Worm (Caenorhabditis elegans) whole organism, late embryonic: ENCODE data around the gene gcc-1.

Source experiments
- K02D7.2 ChIP-seq: sonication (generic microtip); optimal IDR thresholded peaks from 2 replicates; lab custom pipeline; 2017; ENCODE audit warnings: mild to moderate bottlenecking, missing genetic modification characterization, missing compliant biosample characterization
- K09A11.1 ChIP-seq: sonication (generic microtip); optimal IDR thresholded peaks from 2 replicates; lab custom pipeline; 2017; ENCODE audit warnings: antibody characterized with exemption, mild to moderate bottlenecking, missing genetic modification characterization, missing compliant biosample characterization; ENCODE audit not compliant: insufficient read depth
- T23F11.4 ChIP-seq: fragments of 200-800 bp; sonication (Bioruptor generic); optimal IDR thresholded peaks from 2 replicates; lab custom pipeline; 2018; ENCODE audit warnings: mild to moderate bottlenecking, missing genetic modification characterization, missing compliant biosample characterization
- Y22D7AL.16 ChIP-seq: sonication (generic microtip); optimal IDR thresholded peaks from 2 replicates; lab custom pipeline; 2016; ENCODE audit warnings: missing genetic modification characterization, missing compliant biosample characterization
- ceh-19 ChIP-seq: fragments of 200-800 bp; sonication (Bioruptor generic); optimal IDR thresholded peaks from 2 replicates; lab custom pipeline; 2018; ENCODE audit warnings: mild to moderate bottlenecking, missing genetic modification characterization, missing compliant biosample characterization
- ceh-2 ChIP-seq: sonication (generic microtip); optimal IDR thresholded peaks from 2 replicates; lab custom pipeline; 2016; ENCODE audit warnings: missing genotype, missing genetic modification characterization, missing compliant biosample characterization
- ceh-31 ChIP-seq: sonication (generic microtip); optimal IDR thresholded peaks from 2 replicates; lab custom pipeline; 2016; ENCODE audit warnings: missing genetic modification characterization, missing compliant biosample characterization
- ceh-34 ChIP-seq: sonication (generic microtip); optimal IDR thresholded peaks from 2 replicates; lab custom pipeline; 2016; ENCODE audit warnings: mild to moderate bottlenecking, missing genetic modification characterization, missing compliant biosample characterization
- ceh-48 ChIP-seq: sonication (generic microtip); optimal IDR thresholded peaks from 2 replicates; lab custom pipeline; 2016; ENCODE audit warnings: missing genetic modification characterization, inconsistent platforms, missing compliant biosample characterization
- ceh-6 ChIP-seq: fragments of 200-800 bp; sonication (Bioruptor generic); optimal IDR thresholded peaks from 2 replicates; lab custom pipeline; 2018; ENCODE audit warnings: mild to moderate bottlenecking, missing genetic modification characterization, missing compliant biosample characterization
- ceh-9 ChIP-seq: sonication (generic microtip); optimal IDR thresholded peaks from 2 replicates; lab custom pipeline; 2016; ENCODE audit warnings: mild to moderate bottlenecking, missing genetic modification characterization, inconsistent platforms, missing compliant biosample characterization
- elt-2 ChIP-seq: sonication (generic microtip); optimal IDR thresholded peaks from 2 replicates; lab custom pipeline; 2016; ENCODE audit warnings: missing genetic modification reagents, missing genetic modification characterization, missing compliant biosample characterization
- eyg-1 ChIP-seq: sonication (generic microtip); optimal IDR thresholded peaks from 2 replicates; lab custom pipeline; 2016; ENCODE audit warnings: missing genotype, missing genetic modification characterization, missing compliant biosample characterization
- fkh-6 ChIP-seq: sonication (generic microtip); optimal IDR thresholded peaks from 2 replicates; lab custom pipeline; 2016; ENCODE audit warnings: missing genetic modification characterization, missing compliant biosample characterization
- hlh-15 ChIP-seq: sonication (generic microtip); optimal IDR thresholded peaks from 2 replicates; lab custom pipeline; 2016; ENCODE audit warnings: missing genetic modification characterization, missing compliant biosample characterization
- hlh-30 ChIP-seq: sonication (generic microtip); optimal IDR thresholded peaks from 2 replicates; lab custom pipeline; 2017; ENCODE audit warnings: antibody characterized with exemption, missing genetic modification characterization, missing compliant biosample characterization; ENCODE audit not compliant: insufficient read depth
- lim-6 ChIP-seq: sonication (generic microtip); optimal IDR thresholded peaks from 2 replicates; lab custom pipeline; 2016; ENCODE audit warnings: missing genetic modification characterization, missing compliant biosample characterization
- lin-11 ChIP-seq: fragments of 200-800 bp; sonication (Bioruptor generic); optimal IDR thresholded peaks from 2 replicates; lab custom pipeline; 2018; ENCODE audit warnings: mild to moderate bottlenecking, missing genetic modification characterization, missing compliant biosample characterization
- mec-3 ChIP-seq: sonication (generic microtip); optimal IDR thresholded peaks from 2 replicates; lab custom pipeline; 2016; ENCODE audit warnings: borderline replicate concordance, missing genetic modification characterization, missing compliant biosample characterization
- nfya-1 ChIP-seq: sonication (generic microtip); optimal IDR thresholded peaks from 2 replicates; lab custom pipeline; 2017; ENCODE audit warnings: missing genetic modification characterization, mild to moderate bottlenecking, missing compliant biosample characterization, antibody characterized with exemption, moderate library complexity
- nhr-11 ChIP-seq: fragments of 150-350 bp; optimal IDR thresholded peaks from 2 replicates; lab custom pipeline; 2014; ENCODE audit warnings: missing biosample characterization, missing genetic modification characterization
- nhr-232 ChIP-seq: sonication (generic microtip); optimal IDR thresholded peaks from 2 replicates; lab custom pipeline; 2016; ENCODE audit warnings: missing genetic modification characterization, missing compliant biosample characterization
- npax-4 ChIP-seq: sonication (generic microtip); optimal IDR thresholded peaks from 2 replicates; lab custom pipeline; 2016; ENCODE audit warnings: missing genetic modification characterization, missing compliant biosample characterization
- odd-2 ChIP-seq: sonication (generic microtip); optimal IDR thresholded peaks from 2 replicates; lab custom pipeline; 2017; ENCODE audit warnings: antibody characterized with exemption, mild to moderate bottlenecking, missing genetic modification characterization, missing compliant biosample characterization
- pqm-1 ChIP-seq: sonication (generic microtip); optimal IDR thresholded peaks from 2 replicates; lab custom pipeline; 2016; ENCODE audit warnings: missing genetic modification characterization, missing compliant biosample characterization
- sdc-2 ChIP-seq: sonication (generic microtip); optimal IDR thresholded peaks from 2 replicates; lab custom pipeline; 2016; ENCODE audit warnings: missing genotype, missing genetic modification characterization, missing compliant biosample characterization
- ttx-3 ChIP-seq: sonication (generic microtip); optimal IDR thresholded peaks from 2 replicates; lab custom pipeline; 2016; ENCODE audit warnings: missing genetic modification reagents, missing genetic modification characterization, missing compliant biosample characterization
- unc-42 ChIP-seq: sonication (generic microtip); optimal IDR thresholded peaks from 2 replicates; lab custom pipeline; 2016; ENCODE audit warnings: missing genotype, missing genetic modification characterization, missing compliant biosample characterization
- unc-55 ChIP-seq: sonication (generic microtip); optimal IDR thresholded peaks from 2 replicates; lab custom pipeline; 2017; ENCODE audit warnings: missing biosample characterization, missing genetic modification reagents, missing genetic modification characterization
- zip-5 ChIP-seq: sonication (generic microtip); optimal IDR thresholded peaks from 2 replicates; lab custom pipeline; 2016; ENCODE audit warnings: missing genetic modification characterization, missing compliant biosample characterization

gcc-1 gene

DNA sequence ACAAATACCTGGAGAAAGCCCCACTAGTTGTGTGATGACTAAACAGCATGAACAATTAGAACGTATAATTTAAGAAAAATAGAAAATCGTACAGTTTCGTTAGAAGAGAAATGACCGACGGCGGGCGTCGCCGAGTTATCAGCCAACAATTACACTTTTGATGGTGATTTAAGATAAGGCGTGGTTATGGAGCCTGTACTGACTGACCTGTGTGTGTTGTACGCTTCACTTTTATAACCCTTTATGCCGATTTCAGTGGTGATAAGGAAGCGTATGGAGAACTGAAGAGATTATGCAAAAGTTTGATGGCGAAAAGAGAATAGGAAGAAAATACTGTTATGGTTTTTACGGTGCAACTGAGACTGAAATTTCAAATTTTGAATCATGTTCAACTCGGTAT, 6.6 kb upstream of the gcc-1 start:
- TF ChIP-seq elt-2: peak; percentile 87
- no peak for TF ChIP-seq ceh-19 (GFP tag; lab: Kevin White, UChicago)
- TF ChIP-seq pqm-1 (tag; lab: Kevin White, UChicago): no peak

DNA sequence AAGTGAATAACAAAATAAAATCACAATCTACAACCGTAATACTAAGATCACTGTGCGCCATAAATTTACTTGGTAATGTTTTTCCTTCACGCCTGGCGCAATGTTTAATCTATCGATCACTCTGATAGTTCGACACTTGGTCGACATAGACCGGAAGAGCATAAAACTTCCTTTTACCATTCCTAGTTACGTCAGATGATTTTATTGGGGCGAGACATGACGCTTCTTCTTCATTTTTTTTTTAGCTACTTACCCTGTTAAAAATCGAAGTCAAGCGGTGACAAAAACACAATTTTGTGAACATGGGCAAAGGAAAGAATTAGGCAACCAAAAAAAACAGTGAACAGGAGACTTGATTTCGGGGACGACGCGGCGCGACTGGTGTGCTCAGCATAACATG, 5.2 kb upstream of the gcc-1 start:
- no peak for TF ChIP-seq K02D7.2
- TF ChIP-seq nhr-11 (tag; lab: Kevin White, UChicago): no peak

DNA sequence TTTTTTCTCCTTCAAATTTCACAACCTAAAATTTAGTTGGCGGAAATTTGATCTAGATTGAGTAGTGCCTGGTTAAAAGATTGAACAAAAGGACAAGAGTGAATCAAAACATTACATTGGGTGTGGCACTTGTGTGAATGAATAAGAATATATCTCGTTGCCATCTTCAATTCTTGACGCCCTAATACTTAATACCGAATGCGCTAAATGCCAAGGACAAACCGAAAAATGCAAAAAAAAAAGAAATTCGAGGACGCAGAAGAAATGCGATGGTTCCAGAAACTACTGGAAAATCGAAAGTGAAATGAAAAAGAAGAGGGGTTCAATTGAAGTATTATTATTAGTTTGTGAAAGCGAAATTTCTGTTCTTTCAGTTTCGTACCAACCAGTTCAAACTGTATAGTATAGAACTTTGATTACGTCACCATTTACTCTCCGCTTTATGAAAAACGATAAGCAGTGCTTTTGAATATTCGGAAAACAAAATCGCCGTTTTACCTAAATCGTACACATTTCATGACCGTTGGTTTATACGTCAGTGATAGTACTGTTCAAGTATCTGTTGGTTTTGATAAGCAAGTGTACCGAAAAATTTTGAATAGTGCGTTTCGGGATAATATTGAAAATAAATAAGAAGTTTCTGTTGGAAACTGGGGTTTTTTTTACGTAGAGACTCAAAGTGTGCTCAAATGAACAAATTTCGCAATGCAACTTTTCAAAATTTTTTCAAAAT, 4.5 kb upstream of the gcc-1 start:
- no peak for TF ChIP-seq hlh-30 (tag; lab: Kevin White, UChicago)
- no peak for TF ChIP-seq ceh-31 (tag; lab: Kevin White, UChicago)
- no peak for TF ChIP-seq zip-5 (tag; lab: Kevin White, UChicago)
- TF ChIP-seq hlh-15 (tag; lab: Kevin White, UChicago): no peak
- no peak for TF ChIP-seq ceh-34 (tag; lab: Kevin White, UChicago)
- TF ChIP-seq odd-2 (tag; lab: Kevin White, UChicago): no peak
- no peak for TF ChIP-seq Y22D7AL.16
- no peak for TF ChIP-seq K09A11.1 (tag; lab: Kevin White, UChicago)

DNA sequence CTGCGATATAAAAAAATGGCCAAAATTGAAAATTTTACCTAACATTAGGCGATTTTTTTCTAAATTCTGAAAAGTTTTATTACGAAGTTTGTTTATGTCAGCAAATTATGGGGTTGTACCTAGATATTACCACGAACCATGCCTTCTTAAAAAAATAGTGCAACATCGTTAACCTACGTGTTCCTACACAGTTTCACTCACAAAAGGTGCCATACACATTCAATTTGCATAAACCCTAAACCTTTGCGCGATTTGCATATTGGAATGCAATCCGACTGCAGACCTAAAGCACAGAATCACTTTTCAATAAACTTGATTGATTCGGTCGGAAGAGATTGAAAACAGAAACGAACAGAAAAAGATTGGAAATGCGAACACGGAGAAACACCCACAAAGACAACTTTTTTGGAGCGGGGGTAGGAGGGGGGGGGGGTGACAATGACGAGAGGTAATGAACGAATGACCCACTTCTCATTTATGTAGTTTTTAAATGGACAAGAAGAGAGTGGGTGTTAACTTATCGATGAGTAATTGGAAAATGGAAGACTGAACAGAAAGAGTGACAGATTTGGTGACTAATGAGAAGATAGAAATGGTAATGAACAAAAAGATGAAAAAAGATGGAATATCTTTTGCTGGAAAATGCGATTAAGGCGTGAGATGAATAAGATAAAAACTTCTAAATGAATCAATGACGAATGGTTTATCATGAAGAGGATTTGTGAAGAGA, 3.5 kb upstream of the gcc-1 start:
- TF ChIP-seq nfya-1 (tag; lab: Kevin White, UChicago) (no peak), ceh-6 (GFP tag; lab: Kevin White, UChicago) (no peak), ceh-19 (GFP tag; lab: Kevin White, UChicago) (no peak), mec-3 (tag; lab: Kevin White, UChicago) (no peak), ceh-48 (tag; lab: Kevin White, UChicago) (no peak), npax-4 (no peak), unc-42 (tag; lab: Kevin White, UChicago) (no peak), ceh-9 (tag; lab: Kevin White, UChicago) (no peak), ttx-3 (tag; lab: Kevin White, UChicago) (no peak), sdc-2 (tag; lab: Kevin White, UChicago) (no peak)

DNA sequence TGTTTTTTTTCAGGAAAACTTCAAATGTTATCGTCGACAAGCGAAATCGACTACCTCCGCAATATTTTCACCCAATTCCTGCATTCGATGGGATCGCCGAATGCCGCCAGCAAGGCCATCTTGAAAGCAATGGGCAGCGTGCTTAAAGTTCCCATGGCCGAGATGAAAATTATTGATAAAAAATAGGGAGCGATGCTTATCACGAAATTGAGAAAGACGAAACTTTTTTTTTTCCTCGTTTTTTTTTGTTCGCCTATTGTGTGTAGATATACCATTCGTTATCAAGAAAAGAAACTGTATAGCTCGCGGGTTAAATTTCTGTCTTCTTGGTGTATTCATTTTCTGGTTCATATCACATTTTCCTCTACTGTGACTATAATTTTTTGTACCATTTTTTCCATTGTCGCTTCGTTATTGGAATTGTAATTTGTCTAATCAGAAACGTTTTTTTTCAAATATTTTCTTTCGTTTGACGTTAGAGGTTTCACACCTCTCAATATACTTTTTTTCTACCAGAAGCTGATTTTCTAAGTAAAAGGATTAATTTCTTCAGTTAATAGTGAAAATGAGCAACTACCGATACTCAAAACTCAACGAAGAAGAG, 4.3 kb downstream of the gcc-1 start, which contains the start of gene syx-6:
TSS of gene syx-6 (plus strand) at position 554 of the 604 bp plus-strand sequence.
- no peak for TF ChIP-seq zip-5 (tag; lab: Kevin White, UChicago)

DNA sequence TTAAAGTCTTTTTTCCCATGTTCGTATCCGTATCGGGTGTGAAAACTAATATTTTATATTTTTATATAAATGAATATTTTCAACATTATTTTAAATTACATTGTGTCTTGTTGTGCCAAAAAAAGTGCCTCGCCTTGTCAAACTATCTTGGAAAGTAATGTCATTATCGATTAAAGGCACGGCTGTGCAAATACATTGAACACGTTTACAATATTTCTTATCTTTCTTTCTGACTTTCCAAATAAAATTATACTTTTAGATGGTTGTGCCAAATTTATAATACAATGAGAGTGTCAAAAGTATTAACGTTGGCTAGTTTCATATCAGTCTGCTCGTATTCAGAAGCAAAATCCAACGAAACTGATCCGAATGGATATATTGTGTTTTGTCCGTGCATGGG, 5.8 kb downstream of the gcc-1 start, which contains the start of gene pfut-1:
TSS of gene pfut-1 (plus strand) at position 258 of the 400 bp plus-strand sequence.
- TF ChIP-seq ceh-2 (no peak), fkh-6 (tag; lab: Kevin White, UChicago) (no peak), ttx-3 (tag; lab: Kevin White, UChicago) (no peak), unc-55 (GFP tag; lab: Kevin White, UChicago) (no peak), lin-11 (tag; lab: Kevin White, UChicago) (no peak), nhr-232 (tag; lab: Kevin White, UChicago) (no peak), eyg-1 (tag; lab: Kevin White, UChicago) (no peak), T23F11.4 (no peak), lim-6 (tag; lab: Kevin White, UChicago) (no peak), pqm-1 (tag; lab: Kevin White, UChicago) (no peak)
- TF ChIP-seq, all 69 proteins: peak for 0
